Worm (Caenorhabditis elegans): ENCODE data around the gene lin-24.
A peak's percentile ranks its signal among the peaks of the same experiment; 100 is the strongest.

lin-24 gene

ce11 chrIV:12126740-12127472, 2.4 kb upstream of the lin-24 start:
- TF ChIP-seq eor-1 (tag; optimal IDR thresholded peaks at IDR 0.05) (no peak), lin-39 (tag; optimal IDR thresholded peaks at IDR 0.05) (peak; percentile 29), fkh-10 (GFP tag; optimal IDR thresholded peaks at IDR 0.05) (peak; percentile 20)

ce11 chrIV:12127838-12128237, 1.5 kb upstream of the lin-24 start:
- peak; percentile 27 for TF ChIP-seq nhr-25 (tag; optimal IDR thresholded peaks at IDR 0.05)
- TF ChIP-seq egl-5 (tag; optimal IDR thresholded peaks at IDR 0.05): no peak
- TF ChIP-seq nfya-1 (tag; optimal IDR thresholded peaks at IDR 0.05; ENCODE audit: insufficient read depth): peak; percentile 42
- TF ChIP-seq daf-12 (tag; optimal IDR thresholded peaks at IDR 0.05): no peak
- TF ChIP-seq hmg-11 (tag; optimal IDR thresholded peaks at IDR 0.05): no peak
- TF ChIP-seq pha-4 (tag; optimal IDR thresholded peaks at IDR 0.05): peak; percentile 13
- no peak for TF ChIP-seq nhr-23 (tag; optimal IDR thresholded peaks at IDR 0.05)
- no peak for TF ChIP-seq lin-15B (tag; optimal IDR thresholded peaks at IDR 0.05)
- no peak for TF ChIP-seq unc-39 (tag; optimal IDR thresholded peaks at IDR 0.05)
- no peak for TF ChIP-seq R02D3.7 (tag; optimal IDR thresholded peaks at IDR 0.05)
- no peak for TF ChIP-seq nhr-28 (tag; optimal IDR thresholded peaks at IDR 0.05)
- TF ChIP-seq nhr-11 (tag; optimal IDR thresholded peaks at IDR 0.05): no peak
- TF ChIP-seq ZK546.5 (tag; optimal IDR thresholded peaks at IDR 0.05): no peak
- no peak for TF ChIP-seq nhr-77 (tag; optimal IDR thresholded peaks at IDR 0.05)

ce11 chrIV:12128708-12129107, 596 bp upstream of the lin-24 start:
- TF ChIP-seq snpc-4 (tag; optimal IDR thresholded peaks at IDR 0.05) (peak; percentile 7), pha-4 (tag; optimal IDR thresholded peaks at IDR 0.05) (peak; percentile 23), nhr-25 (tag; optimal IDR thresholded peaks at IDR 0.05) (no peak), elt-1 (tag; optimal IDR thresholded peaks at IDR 0.05) (no peak), mdl-1 (tag; optimal IDR thresholded peaks at IDR 0.05) (no peak), nfya-1 (tag; optimal IDR thresholded peaks at IDR 0.05; ENCODE audit: insufficient read depth) (peak; percentile 28), eor-1 (tag; optimal IDR thresholded peaks at IDR 0.05) (no peak), pqm-1 (tag; optimal IDR thresholded peaks at IDR 0.05) (peak; percentile 28), unc-62 (GFP tag; optimal IDR thresholded peaks at IDR 0.05) (no peak), ztf-4 (tag; optimal IDR thresholded peaks at IDR 0.05) (no peak), elt-2 (tag; optimal IDR thresholded peaks at IDR 0.05) (peak; percentile 47)

ce11 chrIV:12131308-12132072, 2.2 kb downstream of the lin-24 start:
- TF ChIP-seq ztf-4 (tag; optimal IDR thresholded peaks at IDR 0.05): no peak
- TF ChIP-seq skn-1 (tag; optimal IDR thresholded peaks at IDR 0.05): no peak
- no peak for TF ChIP-seq nhr-76 (tag; optimal IDR thresholded peaks at IDR 0.05)
- TF ChIP-seq ceh-82 (tag; optimal IDR thresholded peaks at IDR 0.05): no peak
- no peak for TF ChIP-seq nhr-28 (tag; optimal IDR thresholded peaks at IDR 0.05)
- no peak for TF ChIP-seq nhr-77 (tag; optimal IDR thresholded peaks at IDR 0.05)
- no peak for TF ChIP-seq unc-62 (GFP tag; optimal IDR thresholded peaks at IDR 0.05)
- no peak for TF ChIP-seq nhr-11 (tag; optimal IDR thresholded peaks at IDR 0.05)
- TF ChIP-seq ceh-16 (tag; optimal IDR thresholded peaks at IDR 0.05): no peak

ce11 chrIV:12133776-12134175, 4.5 kb downstream of the lin-24 start:
- TF ChIP-seq nhr-67 (tag; optimal IDR thresholded peaks at IDR 0.05): no peak
- no peak for TF ChIP-seq elt-2 (tag; optimal IDR thresholded peaks at IDR 0.05)
- no peak for TF ChIP-seq eor-1 (tag; optimal IDR thresholded peaks at IDR 0.05)
- TF ChIP-seq ztf-4 (tag; optimal IDR thresholded peaks at IDR 0.05): no peak
- no peak for TF ChIP-seq mml-1 (tag; optimal IDR thresholded peaks at IDR 0.05)
- no peak for TF ChIP-seq nhr-11 (tag; optimal IDR thresholded peaks at IDR 0.05)
- no peak for TF ChIP-seq ceh-16 (tag; optimal IDR thresholded peaks at IDR 0.05)
- TF ChIP-seq elt-1 (tag; optimal IDR thresholded peaks at IDR 0.05): no peak
- TF ChIP-seq egl-5 (tag; optimal IDR thresholded peaks at IDR 0.05): no peak
- TF ChIP-seq nhr-25 (tag; optimal IDR thresholded peaks at IDR 0.05): no peak
- TF ChIP-seq egl-27 (tag; optimal IDR thresholded peaks at IDR 0.05): no peak
- no peak for TF ChIP-seq tbx-2 (tag; optimal IDR thresholded peaks at IDR 0.05)
- TF ChIP-seq ceh-9 (tag; optimal IDR thresholded peaks at IDR 0.05): no peak
- TF ChIP-seq mdl-1 (tag; optimal IDR thresholded peaks at IDR 0.05): no peak
- TF ChIP-seq nhr-76 (tag; optimal IDR thresholded peaks at IDR 0.05): no peak
- no peak for TF ChIP-seq lin-39 (tag; optimal IDR thresholded peaks at IDR 0.05)
- TF ChIP-seq snpc-4 (tag; optimal IDR thresholded peaks at IDR 0.05): no peak
- no peak for TF ChIP-seq lin-15B (tag; optimal IDR thresholded peaks at IDR 0.05)
- no peak for TF ChIP-seq zag-1 (tag; optimal IDR thresholded peaks at IDR 0.05)
